Fruit fly (Drosophila melanogaster) whole organism, embryonic: ENCODE results near the gene CG31459.

ENCODE experiments used
- Atf3 ChIP-seq: fragments of 200-800 bp; sonication (Bioruptor generic); optimal IDR thresholded peaks from 3 replicates; lab custom pipeline; 2016; ENCODE audit warnings: missing biosample characterization, missing genetic modification characterization
- CG11723 ChIP-seq: fragments of 200-800 bp; sonication (Bioruptor generic); optimal IDR thresholded peaks from 2 replicates; lab custom pipeline; 2017; ENCODE audit warnings: missing biosample characterization, mild to moderate bottlenecking, missing genetic modification characterization
- CG12071 ChIP-seq: fragments of 200-800 bp; sonication (Bioruptor generic); optimal IDR thresholded peaks from 3 replicates; lab custom pipeline; 2018; ENCODE audit warnings: missing biosample characterization, mild to moderate bottlenecking, missing genetic modification characterization
- CG12744 ChIP-seq: fragments of 200-800 bp; sonication (Bioruptor generic); optimal IDR thresholded peaks from 2 replicates; lab custom pipeline; 2016; ENCODE audit warnings: missing biosample characterization, missing genetic modification characterization
- CG13123 ChIP-seq: fragments of 200-800 bp; sonication (Bioruptor generic); optimal IDR thresholded peaks from 2 replicates; lab custom pipeline; 2016; ENCODE audit warnings: missing biosample characterization, missing genetic modification characterization
- CG13424 ChIP-seq: fragments of 200-800 bp; sonication (Bioruptor generic); optimal IDR thresholded peaks from 2 replicates; lab custom pipeline; 2019; ENCODE audit warnings: missing biosample characterization, mild to moderate bottlenecking, missing genetic modification characterization, moderate library complexity
- CG14014 ChIP-seq: fragments of 200-800 bp; sonication (Bioruptor generic); IDR thresholded peaks from 2 replicates; pipeline ENCODE4 v1.3.6; 2022; ENCODE audit warnings: missing biosample characterization, missing genetic modification characterization
- CG15479 ChIP-seq: fragments of 200-800 bp; sonication (Bioruptor generic); optimal IDR thresholded peaks from 3 replicates; lab custom pipeline; 2019; ENCODE audit warnings: missing biosample characterization, mild to moderate bottlenecking, missing genetic modification characterization, moderate library complexity
- CG15514 ChIP-seq: fragments of 200-800 bp; sonication (Bioruptor generic); optimal IDR thresholded peaks from 3 replicates; lab custom pipeline; 2017; ENCODE audit warnings: missing biosample characterization, missing genetic modification characterization, mild to moderate bottlenecking, moderate library complexity, missing genetic modification reagents
- CG1603 ChIP-seq: fragments of 200-800 bp; sonication (Bioruptor generic); optimal IDR thresholded peaks from 2 replicates; lab custom pipeline; 2019; ENCODE audit warnings: missing biosample characterization, mild to moderate bottlenecking, missing genetic modification characterization, moderate library complexity
- CG16779 ChIP-seq: fragments of 200-800 bp; sonication (Bioruptor generic); IDR thresholded peaks from 2 replicates; pipeline ENCODE4 v1.3.6; 2022; ENCODE audit warnings: missing biosample characterization, missing genetic modification characterization
- CG17612 ChIP-seq: fragments of 200-800 bp; sonication (Bioruptor generic); IDR thresholded peaks from 2 replicates; pipeline ENCODE4 v1.3.6; 2022; ENCODE audit warnings: missing biosample characterization, missing genetic modification characterization
- CG2116 ChIP-seq: fragments of 200-800 bp; sonication (Bioruptor generic); optimal IDR thresholded peaks from 3 replicates; lab custom pipeline; 2018; ENCODE audit warnings: missing biosample characterization, mild to moderate bottlenecking, missing genetic modification characterization
- CG32532 ChIP-seq: fragments of 200-800 bp; sonication (Bioruptor generic); IDR thresholded peaks from 2 replicates; pipeline ENCODE4 v1.3.6; 2022; ENCODE audit warnings: missing biosample characterization, missing genetic modification characterization
- CG3726 ChIP-seq: fragments of 200-800 bp; sonication (Bioruptor generic); IDR thresholded peaks from 3 replicates; pipeline ENCODE4, ENCODE4 v1.3.6; 2022; ENCODE audit warnings: missing biosample characterization, missing genetic modification characterization
- CG43689 ChIP-seq: fragments of 200-800 bp; sonication (Bioruptor generic); IDR thresholded peaks from 2 replicates; pipeline ENCODE4 v1.3.6; 2022; ENCODE audit warnings: missing biosample characterization, missing genetic modification characterization
- CG6654 ChIP-seq: fragments of 200-800 bp; sonication (Bioruptor generic); optimal IDR thresholded peaks from 2 replicates; lab custom pipeline; 2017; ENCODE audit warnings: missing biosample characterization, mild to moderate bottlenecking, missing genetic modification characterization
- CG9215 ChIP-seq: fragments of 200-800 bp; sonication (Bioruptor generic); IDR thresholded peaks from 2 replicates; pipeline ENCODE4 v1.3.6; 2022; ENCODE audit warnings: missing biosample characterization, missing genetic modification characterization
- CG9437 ChIP-seq: fragments of 200-800 bp; sonication (Bioruptor generic); optimal IDR thresholded peaks from 2 replicates; lab custom pipeline; 2018; ENCODE audit warnings: missing biosample characterization, mild to moderate bottlenecking, missing genetic modification characterization
- CG9797 ChIP-seq: fragments of 200-800 bp; sonication (Bioruptor generic); optimal IDR thresholded peaks from 3 replicates; lab custom pipeline; 2018; ENCODE audit warnings: missing biosample characterization, mild to moderate bottlenecking, missing genetic modification characterization
- Dbx ChIP-seq: fragments of 200-800 bp; sonication (Bioruptor generic); IDR thresholded peaks from 3 replicates; pipeline ENCODE4 v1.3.6; 2022; ENCODE audit warnings: missing biosample characterization, missing genetic modification characterization
- ERR ChIP-seq: fragments of 200-800 bp; sonication (Bioruptor generic); optimal IDR thresholded peaks from 2 replicates; lab custom pipeline; 2016; ENCODE audit warnings: missing biosample characterization, missing genetic modification characterization
- Fer2 ChIP-seq: fragments of 200-800 bp; sonication (Bioruptor generic); optimal IDR thresholded peaks from 2 replicates; lab custom pipeline; 2018; ENCODE audit warnings: missing biosample characterization, mild to moderate bottlenecking, missing genetic modification characterization, moderate library complexity
- HLH54F ChIP-seq: fragments of 200-800 bp; sonication (Bioruptor generic); optimal IDR thresholded peaks from 3 replicates; lab custom pipeline; 2016; ENCODE audit warnings: missing biosample characterization, missing genetic modification characterization
- Nf-YC ChIP-seq: fragments of 200-800 bp; optimal IDR thresholded peaks from 3 replicates; lab custom pipeline; 2019; ENCODE audit warnings: missing biosample characterization, mild to moderate bottlenecking, missing genetic modification characterization, moderate library complexity
- Scr ChIP-seq: fragments of 200-800 bp; sonication (Bioruptor generic); IDR thresholded peaks from 2 replicates; pipeline ENCODE4 v1.3.6; 2022; ENCODE audit warnings: missing biosample characterization, missing genetic modification characterization; ENCODE audit not compliant: partially characterized antibody
- Xbp1 ChIP-seq: fragments of 200-800 bp; sonication (Bioruptor generic); optimal IDR thresholded peaks from 3 replicates; lab custom pipeline; 2016; ENCODE audit warnings: missing biosample characterization, mild to moderate bottlenecking, missing genetic modification characterization
- caup ChIP-seq: fragments of 200-800 bp; sonication (Bioruptor generic); optimal IDR thresholded peaks from 3 replicates; lab custom pipeline; 2017; ENCODE audit warnings: missing biosample characterization, mild to moderate bottlenecking, missing genetic modification characterization, moderate library complexity; ENCODE audit not compliant: severe bottlenecking
- dpn ChIP-seq, 2 experiments: fragments of 200-800 bp; sonication (Bioruptor generic); optimal IDR thresholded peaks; 3 replicates each; lab custom pipeline; 2016; ENCODE audit warnings: missing biosample characterization in 2 of 2, missing genetic modification characterization in 2 of 2
- exex ChIP-seq: fragments of 200-800 bp; sonication (Bioruptor generic); optimal IDR thresholded peaks from 4 replicates; lab custom pipeline; 2018; ENCODE audit warnings: missing biosample characterization, mild to moderate bottlenecking, missing genetic modification characterization, moderate library complexity
- fd96Cb ChIP-seq: fragments of 200-800 bp; sonication (Bioruptor generic); optimal IDR thresholded peaks from 2 replicates; lab custom pipeline; 2018; ENCODE audit warnings: missing biosample characterization, mild to moderate bottlenecking, missing genetic modification characterization, moderate library complexity
- gcm2 ChIP-seq: fragments of 200-800 bp; sonication (Bioruptor generic); optimal IDR thresholded peaks from 2 replicates; lab custom pipeline; 2016; ENCODE audit warnings: missing biosample characterization, missing genetic modification characterization
- grn ChIP-seq: fragments of 200-800 bp; sonication (Bioruptor generic); optimal IDR thresholded peaks from 3 replicates; lab custom pipeline; 2017; ENCODE audit warnings: missing biosample characterization, missing genetic modification characterization
- knrl ChIP-seq: fragments of 200-800 bp; sonication (Bioruptor generic); IDR thresholded peaks from 3 replicates; pipeline ENCODE4 v1.3.6; 2022; ENCODE audit warnings: missing biosample characterization, missing genetic modification characterization; ENCODE audit not compliant: partially characterized antibody
- lab ChIP-seq: fragments of 200-800 bp; sonication (Bioruptor generic); optimal IDR thresholded peaks from 3 replicates; lab custom pipeline; 2017; ENCODE audit warnings: missing biosample characterization, missing genetic modification characterization, mild to moderate bottlenecking, moderate library complexity, missing genetic modification reagents
- lilli ChIP-seq: fragments of 200-800 bp; sonication (Bioruptor generic); optimal IDR thresholded peaks from 3 replicates; lab custom pipeline; 2016; ENCODE audit warnings: missing biosample characterization, missing genetic modification characterization
- lola ChIP-seq, 3 experiments: fragments of >200 bp in 2 of 3; fragments of 200-800 bp in 1 of 3; sonication (Bioruptor generic) in 1 of 3; optimal IDR thresholded peaks; 2 replicates each; lab custom pipeline; 2017 to 2019; ENCODE audit warnings: missing biosample characterization in 3 of 3, missing genetic modification characterization in 3 of 3, mild to moderate bottlenecking in 1 of 3, moderate library complexity in 1 of 3
- oc ChIP-seq: fragments of 200-800 bp; sonication (Bioruptor generic); optimal IDR thresholded peaks from 2 replicates; lab custom pipeline; 2018; ENCODE audit warnings: missing biosample characterization, mild to moderate bottlenecking, missing genetic modification characterization, moderate library complexity
- odd ChIP-seq: fragments of 200-800 bp; sonication (Bioruptor generic); optimal IDR thresholded peaks from 2 replicates; lab custom pipeline; 2017; ENCODE audit warnings: missing biosample characterization, mild to moderate bottlenecking, missing genetic modification characterization
- pita ChIP-seq: fragments of 200-800 bp; sonication (Bioruptor generic); optimal IDR thresholded peaks from 2 replicates; lab custom pipeline; 2017; ENCODE audit warnings: missing biosample characterization, mild to moderate bottlenecking, missing genetic modification characterization
- psq ChIP-seq: fragments of 200-800 bp; sonication (Bioruptor generic); optimal IDR thresholded peaks from 2 replicates; lab custom pipeline; 2017; ENCODE audit warnings: missing biosample characterization, missing genetic modification characterization
- ranshi ChIP-seq: fragments of 200-800 bp; sonication (Bioruptor generic); IDR thresholded peaks from 2 replicates; pipeline ENCODE4 v1.3.6; 2022; ENCODE audit warnings: missing biosample characterization, missing genetic modification characterization
- rib ChIP-seq: fragments of 200-800 bp; sonication (Bioruptor generic); IDR thresholded peaks from 2 replicates; pipeline ENCODE4 v1.3.6; 2022; ENCODE audit warnings: missing biosample characterization, missing genetic modification characterization
- salm ChIP-seq: fragments of 200-800 bp; sonication (Bioruptor generic); optimal IDR thresholded peaks from 2 replicates; lab custom pipeline; 2018; ENCODE audit warnings: missing biosample characterization, mild to moderate bottlenecking, missing genetic modification characterization
- tll ChIP-seq, 2 experiments: fragments of 200-800 bp in 1 of 2; fragments of >200 bp in 1 of 2; sonication (Bioruptor generic) in 1 of 2; optimal IDR thresholded peaks; 2 replicates each; lab custom pipeline; 2017 to 2019; ENCODE audit warnings: missing biosample characterization in 2 of 2, missing genetic modification characterization in 2 of 2, mild to moderate bottlenecking in 1 of 2, moderate library complexity in 1 of 2
- tna ChIP-seq: fragments of 200-800 bp; sonication (Bioruptor generic); IDR thresholded peaks from 2 replicates; pipeline ENCODE4 v1.3.6; 2022; ENCODE audit warnings: missing biosample characterization, missing genetic modification characterization; ENCODE audit not compliant: partially characterized antibody
- tx ChIP-seq: fragments of 200-800 bp; sonication (Bioruptor generic); optimal IDR thresholded peaks from 2 replicates; lab custom pipeline; 2016; ENCODE audit warnings: missing biosample characterization, missing genetic modification characterization
- vvl ChIP-seq: fragments of 200-800 bp; sonication (Bioruptor generic); IDR thresholded peaks from 2 replicates; pipeline ENCODE4 v1.3.6; 2022; ENCODE audit warnings: missing biosample characterization, missing genetic modification characterization
- wor ChIP-seq: fragments of 200-800 bp; sonication (Bioruptor generic); IDR thresholded peaks from 2 replicates; pipeline ENCODE4 v1.3.6; 2022; ENCODE audit warnings: missing biosample characterization, missing genetic modification characterization
- zfh1 ChIP-seq: fragments of 200-800 bp; sonication (Bioruptor generic); IDR thresholded peaks from 3 replicates; pipeline ENCODE4 v1.3.6; 2022; ENCODE audit warnings: missing biosample characterization, missing genetic modification characterization

Gene CG31459

dm6 chr3R:19880431-19880939 lies 39.8 kb downstream of the CG31459 start (continued):
- TF ChIP-seq Scr (GFP tag; lab: Robert Waterston, UW) (no peak), CG9215 (GFP tag; lab: Robert Waterston, UW) (no peak), CG16779 (no peak), tna (no peak), Fer2 (tag; lab: Kevin White, UChicago) (peak; percentile 1), tll (GFP tag; optimal IDR thresholded peaks at IDR 0.05; lab: Kevin White, UChicago) (no peak), CG3726 (GFP tag; lab: Robert Waterston, UW) (no peak), CG9437 (GFP tag; lab: Kevin White, UChicago) (peak; percentile 64), oc (tag; lab: Kevin White, UChicago) (peak; percentile 21), CG1603 (tag; lab: Kevin White, UChicago) (no peak), rib (GFP tag; lab: Robert Waterston, UW) (no peak), CG11723 (peak; percentile 65), CG32532 (GFP tag; lab: Robert Waterston, UW) (peak; percentile 52; the same call in 1 of the 2 replicates), tx (GFP tag; lab: Kevin White, UChicago) (peak; percentile 11), CG15514 (GFP tag; lab: Kevin White, UChicago) (peak; percentile 26), Dbx (GFP tag; lab: Robert Waterston, UW) (peak; percentile 48; the same call in 1 of the 3 replicates), CG9797 (no peak), CG14014 (peak; percentile 24; the same call in 1 of the 2 replicates), vvl (peak; percentile 46; the same call in 1 of the 2 replicates), CG12744 (GFP tag; lab: Kevin White, UChicago) (no peak), CG12071 (GFP tag; lab: Kevin White, UChicago) (no peak), caup (GFP tag; lab: Kevin White, UChicago) (peak; percentile 46), dpn (GFP tag; optimal IDR thresholded peaks at IDR 0.05; lab: Kevin White, UChicago) (peak; percentile 32 to 38), CG6654 (GFP tag; lab: Kevin White, UChicago) (peak; percentile 13), odd (GFP tag; lab: Kevin White, UChicago) (peak; percentile 54), knrl (GFP tag; lab: Robert Waterston, UW) (no peak), lab (peak; percentile 78), exex (tag; lab: Kevin White, UChicago) (peak; percentile 44), lilli (GFP tag; lab: Kevin White, UChicago) (peak; percentile 66), CG13424 (tag; lab: Kevin White, UChicago) (peak; percentile 66), CG2116 (GFP tag; lab: Kevin White, UChicago) (peak; percentile 5), wor (no peak), lola (GFP tag; optimal IDR thresholded peaks at IDR 0.05; lab: Kevin White, UChicago) (no peak), CG13123 (GFP tag; lab: Kevin White, UChicago) (no peak), HLH54F (GFP tag; lab: Kevin White, UChicago) (peak; percentile 18), pita (GFP tag; lab: Kevin White, UChicago) (no peak), psq (GFP tag; lab: Kevin White, UChicago) (no peak), zfh1 (no peak; the same call in 2 of the 3 replicates), ERR (peak; percentile 44), gcm2 (GFP tag; lab: Kevin White, UChicago) (no peak), CG43689 (GFP tag; lab: Robert Waterston, UW) (no peak), CG15479 (no peak), CG17612 (GFP tag; lab: Robert Waterston, UW) (no peak), salm (peak; percentile 1), grn (no peak), Atf3 (GFP tag; lab: Kevin White, UChicago) (no peak), ranshi (GFP tag; lab: Robert Waterston, UW) (no peak), Nf-YC (tag; lab: Kevin White, UChicago) (peak; percentile 68), fd96Cb (peak; percentile 1), Xbp1 (peak; percentile 44)
